Fruit fly (Drosophila melanogaster) whole organism, embryonic: Measurements from ENCODE around the gene CG31817.

Source experiments
- Atf-2 ChIP-seq: fragments of 200-800 bp; sonication (Bioruptor generic); optimal IDR thresholded peaks from 2 replicates; lab custom pipeline; 2016; ENCODE audit warnings: missing biosample characterization, missing genetic modification characterization
- CG17612 ChIP-seq: fragments of 200-800 bp; sonication (Bioruptor generic); IDR thresholded peaks from 2 replicates; pipeline ENCODE4 v1.3.6; 2022; ENCODE audit warnings: missing biosample characterization, missing genetic modification characterization
- CG18476 ChIP-seq: fragments of 200-800 bp; sonication (Bioruptor generic); optimal IDR thresholded peaks from 2 replicates; lab custom pipeline; 2016; ENCODE audit warnings: missing biosample characterization, mild to moderate bottlenecking, missing genetic modification characterization
- CG18764 ChIP-seq: fragments of 200-800 bp; sonication (Bioruptor generic); optimal IDR thresholded peaks from 3 replicates; lab custom pipeline; 2016; ENCODE audit warnings: missing biosample characterization, missing genetic modification characterization
- CG5245 ChIP-seq: fragments of 200-800 bp; sonication (Bioruptor generic); optimal IDR thresholded peaks from 3 replicates; lab custom pipeline; 2016; ENCODE audit warnings: missing biosample characterization, missing genetic modification characterization
- CG7556 ChIP-seq: fragments of 200-800 bp; sonication (Bioruptor generic); optimal IDR thresholded peaks from 2 replicates; lab custom pipeline; 2017; ENCODE audit warnings: missing biosample characterization, mild to moderate bottlenecking, missing genetic modification characterization
- Hmx ChIP-seq: fragments of 200-800 bp; sonication (Bioruptor generic); optimal IDR thresholded peaks from 2 replicates; lab custom pipeline; 2016; ENCODE audit warnings: missing biosample characterization, missing genetic modification characterization
- chn ChIP-seq: fragments of 200-800 bp; sonication (Bioruptor generic); optimal IDR thresholded peaks from 2 replicates; lab custom pipeline; 2016; ENCODE audit warnings: missing biosample characterization, missing genetic modification characterization
- fd102C ChIP-seq: fragments of 200-800 bp; sonication (Bioruptor generic); optimal IDR thresholded peaks from 2 replicates; lab custom pipeline; 2018; ENCODE audit warnings: missing biosample characterization, mild to moderate bottlenecking, missing genetic modification characterization, moderate library complexity
- gsb ChIP-seq: fragments of 200-800 bp; sonication (Bioruptor generic); IDR thresholded peaks from 2 replicates; pipeline ENCODE4 v1.3.6; 2022; ENCODE audit warnings: missing biosample characterization, missing genetic modification characterization
- nom ChIP-seq: fragments of 200-800 bp; sonication (Bioruptor generic); optimal IDR thresholded peaks from 2 replicates; lab custom pipeline; 2017; ENCODE audit warnings: missing biosample characterization, missing genetic modification characterization, mild to moderate bottlenecking, moderate library complexity, missing genetic modification reagents
- salm ChIP-seq: fragments of 200-800 bp; sonication (Bioruptor generic); optimal IDR thresholded peaks from 2 replicates; lab custom pipeline; 2018; ENCODE audit warnings: missing biosample characterization, mild to moderate bottlenecking, missing genetic modification characterization
- trh ChIP-seq: fragments of 200-800 bp; sonication (Bioruptor generic); optimal IDR thresholded peaks from 2 replicates; lab custom pipeline; 2016; ENCODE audit warnings: missing biosample characterization, missing genetic modification characterization
- zfh1 ChIP-seq: fragments of 200-800 bp; sonication (Bioruptor generic); IDR thresholded peaks from 3 replicates; pipeline ENCODE4 v1.3.6; 2022; ENCODE audit warnings: missing biosample characterization, missing genetic modification characterization

DNA sequence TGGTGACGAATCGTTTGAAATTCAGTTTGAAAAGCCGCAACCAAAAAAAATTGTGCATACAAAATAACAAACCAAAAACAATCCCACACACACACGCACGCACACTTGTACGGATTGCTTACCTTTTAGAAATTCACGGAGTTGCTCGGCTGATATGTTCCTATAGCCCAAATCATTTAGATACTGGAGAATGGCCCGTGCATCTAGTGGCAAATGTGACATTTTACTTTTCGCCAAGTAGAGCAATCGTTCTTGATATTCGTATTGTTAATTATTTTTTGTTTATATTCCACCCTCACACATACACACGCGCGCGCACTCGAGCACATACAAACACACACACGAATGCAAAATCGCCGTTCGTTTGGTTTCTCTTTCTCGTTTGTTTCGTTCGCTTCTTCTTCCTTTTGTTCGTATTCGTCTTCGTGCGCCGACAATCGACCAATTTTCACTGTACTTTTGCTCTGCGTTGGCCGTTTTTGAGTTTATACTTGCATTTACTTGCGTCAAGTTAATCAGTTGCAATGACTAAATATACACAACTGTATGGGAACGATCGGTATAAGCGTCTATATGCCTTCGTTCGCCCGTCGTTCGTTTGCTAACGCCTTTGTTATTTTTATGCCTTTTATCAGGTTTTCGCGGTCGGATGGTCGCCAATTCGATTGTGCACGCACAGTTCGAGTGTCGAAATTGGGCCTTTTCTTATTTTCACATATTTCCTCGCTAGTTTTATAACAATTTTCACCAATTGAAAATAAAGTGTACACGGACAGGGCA, 14.3 kb upstream of the CG31817 start:
- TF ChIP-seq Hmx (GFP tag; lab: Kevin White, UChicago) (no peak), salm (tag; lab: Kevin White, UChicago) (no peak), chn (no peak), CG5245 (no peak), trh (GFP tag; lab: Kevin White, UChicago) (no peak), zfh1 (GFP tag; lab: Robert Waterston, UW) (no peak), fd102C (GFP tag; lab: Kevin White, UChicago) (no peak), CG18476 (GFP tag; lab: Kevin White, UChicago) (no peak), CG7556 (no peak), Atf-2 (GFP tag; lab: Kevin White, UChicago) (no peak), gsb (no peak), nom (GFP tag; lab: Kevin White, UChicago) (no peak), CG18764 (no peak), CG17612 (GFP tag; lab: Robert Waterston, UW) (no peak)
